Worm (Caenorhabditis elegans) whole organism, early embryonic: Measurements from ENCODE around the gene Y62H9A.5.

Experiments used
- ama-1 ChIP-seq: fragments of 150-350 bp; optimal IDR thresholded peaks from 2 replicates; lab custom pipeline; 2014
- ceh-13 ChIP-seq: fragments of 200-800 bp; sonication (Bioruptor generic); optimal IDR thresholded peaks from 2 replicates; lab custom pipeline; 2018; ENCODE audit warnings: mild to moderate bottlenecking, missing genetic modification characterization, missing compliant biosample characterization
- ceh-36 ChIP-seq: sonication (generic microtip); optimal IDR thresholded peaks from 2 replicates; lab custom pipeline; 2016; ENCODE audit warnings: missing genetic modification characterization, inconsistent platforms, missing compliant biosample characterization
- ets-7 ChIP-seq: sonication (generic microtip); optimal IDR thresholded peaks from 2 replicates; lab custom pipeline; 2016; ENCODE audit warnings: missing genotype, missing genetic modification characterization, missing compliant biosample characterization
- flt-1 ChIP-seq: fragments of 200-800 bp; sonication (Bioruptor generic); IDR thresholded peaks from 2 replicates; pipeline ENCODE4 v1.3.6; 2022; ENCODE audit warnings: missing genetic modification characterization, missing compliant biosample characterization
- hmbx-1 ChIP-seq: sonication (generic microtip); optimal IDR thresholded peaks from 2 replicates; lab custom pipeline; 2016; ENCODE audit warnings: mild to moderate bottlenecking, missing genetic modification characterization, missing compliant biosample characterization
- hnd-1 ChIP-seq: sonication (generic microtip); optimal IDR thresholded peaks from 2 replicates; lab custom pipeline; 2016; ENCODE audit warnings: missing genetic modification characterization, missing compliant biosample characterization
- pes-1 ChIP-seq: fragments of 200-800 bp; sonication (Bioruptor generic); IDR thresholded peaks from 2 replicates; pipeline ENCODE4 v1.3.6; 2022; ENCODE audit warnings: missing genetic modification reagents, missing genetic modification characterization, missing compliant biosample characterization
- scrt-1 ChIP-seq: fragments of 200-800 bp; sonication (Bioruptor generic); IDR thresholded peaks from 2 replicates; pipeline ENCODE4 v1.3.6; 2022; ENCODE audit warnings: missing genetic modification characterization, missing compliant biosample characterization
- tbx-37 ChIP-seq: fragments of 200-800 bp; sonication (Bioruptor generic); conservative IDR thresholded peaks from 2 replicates; pipeline ENCODE4 v1.3.6; 2022; ENCODE audit warnings: missing genetic modification reagents, missing genetic modification characterization, missing compliant biosample characterization

ce11 chrX:11924158-11924557 is 41.5 kb upstream of the Y62H9A.5 start, which contains the start of gene F55G7.1:
- TF ChIP-seq flt-1: no peak
- TF ChIP-seq tbx-37 (GFP tag; lab: Robert Waterston, UW): no peak
- no peak for TF ChIP-seq hnd-1 (tag; lab: Kevin White, UChicago)
- TF ChIP-seq ama-1: no peak
- no peak for TF ChIP-seq ceh-36
- no peak for TF ChIP-seq pes-1 (GFP tag; lab: Robert Waterston, UW)
- TF ChIP-seq hmbx-1 (tag; lab: Kevin White, UChicago): no peak
- no peak for TF ChIP-seq ceh-13
- TF ChIP-seq ets-7 (tag; lab: Kevin White, UChicago): no peak
- no peak for TF ChIP-seq scrt-1 (GFP tag; lab: Robert Waterston, UW)
